Worm (Caenorhabditis elegans): ENCODE measurements around the gene ZK1127.3.

ZK1127.3 gene

DNA sequence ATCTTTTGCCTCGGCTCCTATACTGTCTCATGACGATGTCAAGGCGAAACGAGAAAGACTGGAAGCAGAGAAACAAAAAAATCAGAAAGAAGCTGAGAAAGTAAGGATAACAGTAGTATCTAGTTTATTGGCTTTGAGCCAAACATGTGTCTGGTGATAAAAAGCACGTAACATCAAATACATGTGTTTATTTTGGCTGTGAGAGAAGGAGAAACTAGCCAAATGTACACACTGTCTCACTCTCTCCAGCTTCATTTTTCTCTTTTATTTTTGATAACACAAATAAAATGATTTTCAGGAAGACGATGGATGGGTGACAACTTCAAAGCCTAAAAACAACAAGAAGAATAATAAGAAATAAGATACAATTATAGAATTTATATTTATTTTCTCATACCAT is 25.6 kb upstream of the ZK1127.3 start:
- TF ChIP-seq nhr-111 (GFP tag; optimal IDR thresholded peaks at IDR 0.05) (no peak), hif-1 (tag; optimal IDR thresholded peaks at IDR 0.05) (peak in 1 of 2 experiments; percentile 26), D1046.2 (GFP tag; IDR thresholded peaks at IDR 0.05) (no peak), hlh-30 (tag; optimal IDR thresholded peaks at IDR 0.05; ENCODE audit: insufficient read depth) (no peak), lin-29 (GFP tag; IDR thresholded peaks at IDR 0.05) (no peak), F37D6.2 (tag; optimal IDR thresholded peaks at IDR 0.05) (no peak), dve-1 (tag; optimal IDR thresholded peaks at IDR 0.05; ENCODE audit: insufficient read depth) (no peak), zfp-3 (GFP tag; conservative IDR thresholded peaks at IDR 0.05) (no peak), daf-16 (GFP tag; optimal IDR thresholded peaks at IDR 0.05) (no peak), daf-16 (tag; optimal IDR thresholded peaks at IDR 0.05) (peak; percentile 12)

DNA sequence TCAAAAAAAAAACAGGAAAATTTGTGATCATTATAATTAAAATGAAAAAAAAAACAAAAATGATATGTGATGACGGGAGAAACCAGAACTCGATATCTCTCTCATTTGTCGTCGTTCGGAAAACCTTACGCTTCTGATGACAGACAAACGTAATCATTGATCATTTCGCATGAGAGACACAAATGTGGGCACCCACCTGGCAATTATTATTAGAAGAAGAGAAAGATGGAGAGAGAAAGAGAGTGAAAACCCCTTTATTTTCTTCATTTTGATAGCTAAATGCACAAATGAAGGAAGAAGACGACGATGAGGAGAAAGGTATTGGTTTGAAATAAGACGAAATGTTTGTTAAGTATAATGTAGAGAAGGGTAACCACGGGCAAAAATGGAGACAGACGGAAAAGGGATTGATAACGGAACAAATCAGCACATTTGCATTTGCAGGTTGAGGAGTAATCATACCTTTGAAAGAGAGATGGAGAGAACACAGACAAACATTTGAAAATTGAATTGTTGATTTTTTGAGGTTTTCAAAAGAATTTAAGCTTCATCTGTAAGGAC is 23.9 kb upstream of the ZK1127.3 start:
- TF ChIP-seq snpc-1.2 (GFP tag; IDR thresholded peaks at IDR 0.05) (no peak), php-3 (GFP tag; IDR thresholded peaks at IDR 0.05) (0 out of 2 replicates have a peak, but pooled peaks have one; percentile 25), daf-16 (GFP tag; optimal IDR thresholded peaks at IDR 0.05) (no peak), daf-16 (tag; optimal IDR thresholded peaks at IDR 0.05) (peak; percentile 69), unc-62 (GFP tag; optimal IDR thresholded peaks at IDR 0.05 in 1 of 2) (peak in 1 of 2 experiments; percentile 95), unc-62 (tag; optimal IDR thresholded peaks at IDR 0.05) (no peak), Y5F2A.4 (GFP tag; optimal IDR thresholded peaks at IDR 0.05) (no peak), nhr-102 (tag; optimal IDR thresholded peaks at IDR 0.05) (no peak), hlh-30 (tag; optimal IDR thresholded peaks at IDR 0.05; ENCODE audit: insufficient read depth) (peak; percentile 11), duxl-1 (tag; optimal IDR thresholded peaks at IDR 0.05; ENCODE audit: poor library complexity) (no peak), pqm-1 (tag; optimal IDR thresholded peaks at IDR 0.05) (peak; percentile 70), aha-1 (tag) (peak; percentile 93), arid-1 (GFP tag; conservative IDR thresholded peaks at IDR 0.05) (no peak), dve-1 (tag; optimal IDR thresholded peaks at IDR 0.05; ENCODE audit: insufficient read depth) (peak; percentile 37), ceh-32 (tag; optimal IDR thresholded peaks at IDR 0.05; ENCODE audit: poor library complexity) (no peak), nhr-28 (tag; optimal IDR thresholded peaks at IDR 0.05) (peak; percentile 62), dmd-6 (GFP tag; IDR thresholded peaks at IDR 0.05) (peak; percentile 71), hlh-11 (tag; optimal IDR thresholded peaks at IDR 0.05) (peak; percentile 63), Y75B8A.6 (GFP tag; IDR thresholded peaks at IDR 0.05) (no peak), dmd-8 (GFP tag; IDR thresholded peaks at IDR 0.05) (no peak), nhr-77 (tag; optimal IDR thresholded peaks at IDR 0.05) (peak; percentile 64), unc-130 (GFP tag; optimal IDR thresholded peaks at IDR 0.05) (no peak), lin-39 (tag; optimal IDR thresholded peaks at IDR 0.05) (no peak), nhr-76 (tag; optimal IDR thresholded peaks at IDR 0.05) (no peak), mdl-1 (tag; optimal IDR thresholded peaks at IDR 0.05) (peak in 1 of 2 experiments; percentile 14), lin-1 (GFP tag; IDR thresholded peaks at IDR 0.05) (no peak), T20F7.1 (GFP tag; optimal IDR thresholded peaks at IDR 0.05) (peak; percentile 52)

DNA sequence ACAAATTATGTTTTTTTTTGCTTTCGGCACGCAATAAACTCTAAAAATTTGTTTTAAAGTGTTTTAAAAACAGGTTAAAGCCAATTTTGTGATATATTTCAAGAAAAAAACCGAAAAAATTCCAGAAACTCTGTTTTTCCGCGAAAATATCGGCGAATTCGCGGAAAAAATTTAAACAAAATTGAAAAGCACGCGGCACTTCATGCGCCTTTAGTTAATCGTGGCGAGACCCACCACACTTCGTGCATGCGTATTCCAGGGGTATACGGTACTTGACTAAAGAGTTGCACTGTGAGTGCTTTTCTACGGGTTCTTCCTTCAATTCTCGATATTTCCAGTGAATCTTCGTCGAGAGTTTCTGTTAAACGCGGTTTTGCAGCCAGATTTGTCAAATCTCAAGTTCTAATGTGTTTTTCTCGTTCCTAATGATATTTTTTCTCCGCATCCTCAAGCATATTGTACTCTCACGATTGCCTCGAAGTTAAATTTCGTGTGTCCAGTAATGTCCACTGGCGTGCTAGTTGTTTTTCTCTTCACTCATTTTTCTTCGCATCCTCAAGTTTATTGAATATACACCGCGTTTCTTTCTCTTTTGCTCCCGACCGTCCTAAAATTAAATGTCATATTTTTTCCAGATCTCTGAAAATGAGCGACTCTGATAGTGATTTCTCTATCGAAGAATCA is 17.3 kb upstream of the ZK1127.3 start, which contains the start of gene cin-4:
TSS of gene cin-4 (plus strand) at position 634 of the 684 bp plus-strand sequence.
- TF ChIP-seq lin-38 (GFP tag; IDR thresholded peaks at IDR 0.05) (peak; percentile 54), unc-62 (GFP tag; optimal IDR thresholded peaks at IDR 0.05 in 1 of 2) (no peak), unc-62 (tag; optimal IDR thresholded peaks at IDR 0.05) (no peak), dmd-9 (GFP tag; IDR thresholded peaks at IDR 0.05) (no peak), ZK337.2 (GFP tag; IDR thresholded peaks at IDR 0.05) (no peak), Y48G9A.11 (GFP tag; IDR thresholded peaks at IDR 0.05) (peak; percentile 47; the same call in 1 of the 2 replicates), egl-43 (GFP tag; IDR thresholded peaks at IDR 0.05) (no peak), unc-130 (GFP tag; optimal IDR thresholded peaks at IDR 0.05) (peak; percentile 42), mep-1 (tag; optimal IDR thresholded peaks at IDR 0.05) (no peak), php-3 (GFP tag; IDR thresholded peaks at IDR 0.05) (no peak), F10B5.3 (tag; optimal IDR thresholded peaks at IDR 0.05) (no peak)
